Worm (Caenorhabditis elegans) whole organism, midembryonic: Measurements from ENCODE around the gene col-20.
"Not testable (repeated sequence)": the region's sequence is repeated elsewhere in the genome, so short reads cannot be mapped to it uniquely, and the experiment has no call there.

Source experiments
- T22C8.4 ChIP-seq: fragments of 200-800 bp; sonication (Bioruptor generic); IDR thresholded peaks from 2 replicates; pipeline ENCODE4 v1.3.6; 2022; ENCODE audit warnings: missing genetic modification characterization, missing compliant biosample characterization
- cog-1 ChIP-seq: sonication (generic microtip); optimal IDR thresholded peaks from 2 replicates; lab custom pipeline; 2016; ENCODE audit warnings: missing genetic modification characterization, missing compliant biosample characterization
- flt-1 ChIP-seq: fragments of 200-800 bp; sonication (Bioruptor generic); IDR thresholded peaks from 2 replicates; pipeline ENCODE4 v1.3.6; 2022; ENCODE audit warnings: missing genetic modification characterization, missing compliant biosample characterization
- klf-2 ChIP-seq: fragments of 200-800 bp; sonication (Bioruptor generic); conservative IDR thresholded peaks from 2 replicates; pipeline ENCODE4 v1.3.6; 2022; ENCODE audit warnings: missing genetic modification reagents, missing genetic modification characterization, missing compliant biosample characterization
- med-1 ChIP-seq: sonication (generic microtip); optimal IDR thresholded peaks from 2 replicates; lab custom pipeline; 2017; ENCODE audit warnings: missing genetic modification characterization, mild to moderate bottlenecking, missing compliant biosample characterization, antibody characterized with exemption, missing genetic modification reagents; ENCODE audit not compliant: insufficient read depth
- ref-1 ChIP-seq: fragments of 200-800 bp; sonication (Bioruptor generic); conservative IDR thresholded peaks from 2 replicates; pipeline ENCODE4 v1.3.6; 2022; ENCODE audit warnings: missing genetic modification reagents, missing genetic modification characterization, missing compliant biosample characterization
- tab-1 ChIP-seq: fragments of 200-800 bp; sonication (Bioruptor generic); IDR thresholded peaks from 2 replicates; pipeline ENCODE4 v1.3.6; 2022; ENCODE audit warnings: missing genetic modification characterization, missing compliant biosample characterization
- ztf-23 ChIP-seq: fragments of 200-800 bp; sonication (Bioruptor generic); IDR thresholded peaks from 2 replicates; pipeline ENCODE4 v1.3.6; 2022; ENCODE audit warnings: missing genetic modification reagents, missing genetic modification characterization, missing compliant biosample characterization
- ztf-29 ChIP-seq: fragments of 200-800 bp; sonication (Bioruptor generic); IDR thresholded peaks from 2 replicates; pipeline ENCODE4 v1.3.6; 2022; ENCODE audit warnings: missing genetic modification reagents, missing genetic modification characterization, missing compliant biosample characterization

Gene col-20

ce11 chrII:4898529-4898928 is 27.9 kb upstream of the col-20 start, which contains the start of gene msp-32:
Gene msp-32, plus strand, starts transcription at chrII:4898829.
- TF ChIP-seq ztf-23, ztf-29, ref-1 (GFP tag; lab: Robert Waterston, UW): not testable (repeated sequence)

ce11 chrII:4892594-4892993 is 22.0 kb upstream of the col-20 start, which contains the start of gene msp-33:
Gene msp-33, minus strand, starts transcription at chrII:4892694.
- no peak for TF ChIP-seq flt-1
- TF ChIP-seq ref-1 (GFP tag; lab: Robert Waterston, UW), result no peak
- no peak for TF ChIP-seq tab-1

ce11 chrII:4891012-4891775 is 20.6 kb upstream of the col-20 start, which contains the start of gene gst-9:
Gene gst-9, plus strand, starts transcription at chrII:4891585.
- no peak for TF ChIP-seq ztf-23 (GFP tag; lab: Robert Waterston, UW)
- no peak for TF ChIP-seq flt-1
- TF ChIP-seq T22C8.4 (GFP tag; lab: Robert Waterston, UW), result no peak
- no peak for TF ChIP-seq cog-1 (tag; lab: Kevin White, UChicago)
- TF ChIP-seq ref-1 (GFP tag; lab: Robert Waterston, UW), result no peak
- TF ChIP-seq med-1, result no peak
- TF ChIP-seq klf-2 (GFP tag; lab: Robert Waterston, UW), result no peak
- TF ChIP-seq ztf-29 (GFP tag; lab: Robert Waterston, UW), result no peak
- no peak for TF ChIP-seq tab-1

- no peak for TF ChIP-seq cog-1 (tag; lab: Kevin White, UChicago)
- TF ChIP-seq med-1, result no peak
- TF ChIP-seq klf-2 (GFP tag; lab: Robert Waterston, UW), result no peak
These were observed 18.2 kb upstream of the col-20 start, which contains the start of gene pgm-1 for ce11 chrII:4888527-4889487. Gene pgm-1, plus strand, starts transcription at chrII:4889437.

ce11 chrII:4885976-4886375 is 15.4 kb upstream of the col-20 start, which contains the start of gene R05F9.7:
Gene R05F9.7, plus strand, starts transcription at chrII:4886276.
- TF ChIP-seq ztf-23 (GFP tag; lab: Robert Waterston, UW), result no peak
- TF ChIP-seq klf-2 (GFP tag; lab: Robert Waterston, UW), result no peak
- TF ChIP-seq cog-1 (tag; lab: Kevin White, UChicago), result no peak
- no peak for TF ChIP-seq tab-1
- TF ChIP-seq ref-1 (GFP tag; lab: Robert Waterston, UW), result no peak
- TF ChIP-seq T22C8.4 (GFP tag; lab: Robert Waterston, UW), result no peak
- no peak for TF ChIP-seq med-1
- no peak for TF ChIP-seq ztf-29 (GFP tag; lab: Robert Waterston, UW)
- TF ChIP-seq flt-1, result no peak

- TF ChIP-seq tab-1, result no peak
- no peak for TF ChIP-seq flt-1
- TF ChIP-seq ref-1 (GFP tag; lab: Robert Waterston, UW), result no peak
- TF ChIP-seq klf-2 (GFP tag; lab: Robert Waterston, UW), result no peak
- TF ChIP-seq ztf-29 (GFP tag; lab: Robert Waterston, UW), result no peak
- TF ChIP-seq T22C8.4 (GFP tag; lab: Robert Waterston, UW), result no peak
- no peak for TF ChIP-seq med-1
- TF ChIP-seq cog-1 (tag; lab: Kevin White, UChicago), result no peak
- TF ChIP-seq ztf-23 (GFP tag; lab: Robert Waterston, UW), result no peak
These were observed 13.8 kb upstream of the col-20 start for ce11 chrII:4884403-4884802.

ce11 chrII:4883412-4883811 is 12.8 kb upstream of the col-20 start, which contains the start of gene gst-8:
Gene gst-8, plus strand, starts transcription at chrII:4883712.
- no peak for TF ChIP-seq tab-1
- no peak for TF ChIP-seq ztf-29 (GFP tag; lab: Robert Waterston, UW)
- TF ChIP-seq cog-1 (tag; lab: Kevin White, UChicago), result no peak
- no peak for TF ChIP-seq flt-1
- no peak for TF ChIP-seq ztf-23 (GFP tag; lab: Robert Waterston, UW)
- no peak for TF ChIP-seq klf-2 (GFP tag; lab: Robert Waterston, UW)
- TF ChIP-seq med-1, result no peak
- TF ChIP-seq ref-1 (GFP tag; lab: Robert Waterston, UW), result no peak
- TF ChIP-seq T22C8.4 (GFP tag; lab: Robert Waterston, UW), result no peak

- TF ChIP-seq cog-1 (tag; lab: Kevin White, UChicago) (no peak), klf-2 (GFP tag; lab: Robert Waterston, UW) (no peak), med-1 (no peak), flt-1 (no peak), tab-1 (no peak), ztf-29 (GFP tag; lab: Robert Waterston, UW) (no peak), T22C8.4 (GFP tag; lab: Robert Waterston, UW) (no peak), ztf-23 (GFP tag; lab: Robert Waterston, UW) (no peak), ref-1 (GFP tag; lab: Robert Waterston, UW) (no peak)
These were observed 11.9 kb upstream of the col-20 start for ce11 chrII:4882498-4882897.

- TF ChIP-seq flt-1 (no peak), T22C8.4 (GFP tag; lab: Robert Waterston, UW) (no peak), ztf-29 (GFP tag; lab: Robert Waterston, UW) (no peak), med-1 (no peak)
These were observed 11.1 kb upstream of the col-20 start, which contains the start of gene gst-7 for ce11 chrII:4881727-4882126. Gene gst-7, plus strand, starts transcription at chrII:4882062.
